Fruit fly (Drosophila melanogaster) whole organism, embryonic: ENCODE results near the gene CG43121.

Experiments used
- ATbp ChIP-seq: fragments of 200-800 bp; sonication (Bioruptor generic); optimal IDR thresholded peaks from 2 replicates; lab custom pipeline; 2017; ENCODE audit warnings: missing biosample characterization, mild to moderate bottlenecking, missing genetic modification characterization, missing genetic modification reagents
- Atf3 ChIP-seq: fragments of 200-800 bp; sonication (Bioruptor generic); optimal IDR thresholded peaks from 3 replicates; lab custom pipeline; 2016; ENCODE audit warnings: missing biosample characterization, missing genetic modification characterization
- C15 ChIP-seq: fragments of 200-800 bp; sonication (Bioruptor generic); IDR thresholded peaks from 3 replicates; pipeline ENCODE4 v1.3.6; 2022; ENCODE audit warnings: missing biosample characterization, missing genetic modification characterization
- CG11504 ChIP-seq: fragments of 200-800 bp; sonication (Bioruptor generic); optimal IDR thresholded peaks from 3 replicates; lab custom pipeline; 2019; ENCODE audit warnings: missing biosample characterization, mild to moderate bottlenecking, missing genetic modification characterization, moderate library complexity
- CG11723 ChIP-seq: fragments of 200-800 bp; sonication (Bioruptor generic); optimal IDR thresholded peaks from 2 replicates; lab custom pipeline; 2017; ENCODE audit warnings: missing biosample characterization, mild to moderate bottlenecking, missing genetic modification characterization
- CG15269 ChIP-seq: fragments of 200-800 bp; sonication (Bioruptor generic); optimal IDR thresholded peaks from 2 replicates; lab custom pipeline; 2018; ENCODE audit warnings: missing biosample characterization, mild to moderate bottlenecking, missing genetic modification characterization, moderate library complexity
- CG31224 ChIP-seq: fragments of 200-800 bp; sonication (Bioruptor generic); IDR thresholded peaks from 2 replicates; pipeline ENCODE4 v1.3.6; 2022; ENCODE audit warnings: missing biosample characterization, missing genetic modification characterization
- CG3163 ChIP-seq: fragments of 200-800 bp; sonication (Bioruptor generic); optimal IDR thresholded peaks from 3 replicates; lab custom pipeline; 2016; ENCODE audit warnings: missing biosample characterization, missing genetic modification characterization
- CG3407 ChIP-seq: fragments of 200-800 bp; sonication (Bioruptor generic); optimal IDR thresholded peaks from 2 replicates; lab custom pipeline; 2018; ENCODE audit warnings: missing biosample characterization, mild to moderate bottlenecking, missing genetic modification characterization
- CG3995 ChIP-seq: fragments of 200-800 bp; sonication (Bioruptor generic); optimal IDR thresholded peaks from 3 replicates; lab custom pipeline; 2016; ENCODE audit warnings: missing biosample characterization, missing genetic modification characterization
- CG43689 ChIP-seq: fragments of 200-800 bp; sonication (Bioruptor generic); IDR thresholded peaks from 2 replicates; pipeline ENCODE4 v1.3.6; 2022; ENCODE audit warnings: missing biosample characterization, missing genetic modification characterization
- CG4424 ChIP-seq: fragments of 200-800 bp; sonication (Bioruptor generic); optimal IDR thresholded peaks from 3 replicates; lab custom pipeline; 2016; ENCODE audit warnings: missing biosample characterization, missing genetic modification characterization
- CG8281 ChIP-seq: fragments of 200-800 bp; sonication (Bioruptor generic); optimal IDR thresholded peaks from 2 replicates; lab custom pipeline; 2018; ENCODE audit warnings: missing biosample characterization, mild to moderate bottlenecking, missing genetic modification characterization, moderate library complexity
- CG8765 ChIP-seq: fragments of 200-800 bp; sonication (Bioruptor generic); IDR thresholded peaks from 2 replicates; pipeline ENCODE4 v1.3.6; 2022; ENCODE audit warnings: missing biosample characterization, missing genetic modification characterization
- Dref ChIP-seq: fragments of 200-800 bp; sonication (Bioruptor generic); IDR thresholded peaks from 2 replicates; pipeline ENCODE4 v1.3.6; 2022; ENCODE audit warnings: missing biosample characterization, missing genetic modification characterization
- HLH3B ChIP-seq: fragments of 200-800 bp; sonication (Bioruptor generic); IDR thresholded peaks from 2 replicates; pipeline ENCODE4 v1.3.6; 2022; ENCODE audit warnings: missing biosample characterization, missing genetic modification characterization
- HLHmδ ChIP-seq: fragments of 200-800 bp; sonication (Bioruptor generic); optimal IDR thresholded peaks from 2 replicates; lab custom pipeline; 2018; ENCODE audit warnings: missing biosample characterization, mild to moderate bottlenecking, missing genetic modification characterization, moderate library complexity
- Hr3 ChIP-seq: fragments of 200-800 bp; sonication (Bioruptor generic); optimal IDR thresholded peaks from 3 replicates; lab custom pipeline; 2016; ENCODE audit warnings: missing biosample characterization, missing genetic modification characterization
- Hr51 ChIP-seq, 2 experiments: fragments of 200-800 bp; sonication (Bioruptor generic); optimal IDR thresholded peaks; 2 replicates in 1 of 2; 3 replicates in 1 of 2; lab custom pipeline; 2016 to 2018; ENCODE audit warnings: missing biosample characterization in 2 of 2, missing genetic modification characterization in 2 of 2, mild to moderate bottlenecking in 1 of 2, moderate library complexity in 1 of 2
- NC2β ChIP-seq: fragments of 200-800 bp; sonication (Bioruptor generic); optimal IDR thresholded peaks from 2 replicates; lab custom pipeline; 2016; ENCODE audit warnings: missing biosample characterization, missing genetic modification characterization
- NK7.1 ChIP-seq: fragments of 200-800 bp; sonication (Bioruptor generic); optimal IDR thresholded peaks from 3 replicates; lab custom pipeline; 2016; ENCODE audit warnings: missing biosample characterization, missing genetic modification characterization
- Oli ChIP-seq: fragments of 200-800 bp; sonication (Bioruptor generic); optimal IDR thresholded peaks from 2 replicates; lab custom pipeline; 2018; ENCODE audit warnings: missing biosample characterization, mild to moderate bottlenecking, missing genetic modification characterization, moderate library complexity
- ash1 ChIP-seq: fragments of 200-800 bp; sonication (Bioruptor generic); optimal IDR thresholded peaks from 2 replicates; lab custom pipeline; 2018; ENCODE audit warnings: missing biosample characterization, mild to moderate bottlenecking, missing genetic modification characterization
- ato ChIP-seq: fragments of 200-800 bp; sonication (Bioruptor generic); IDR thresholded peaks from 2 replicates; pipeline ENCODE4 v1.3.6; 2022; ENCODE audit warnings: missing biosample characterization, missing genetic modification characterization; ENCODE audit not compliant: partially characterized antibody
- bowl ChIP-seq: fragments of 200-800 bp; sonication (Bioruptor generic); IDR thresholded peaks from 2 replicates; pipeline ENCODE4 v1.3.6; 2022; ENCODE audit warnings: missing biosample characterization, missing genetic modification characterization
- br ChIP-seq: fragments of >200 bp; optimal IDR thresholded peaks from 2 replicates; lab custom pipeline; 2017
- ci ChIP-seq: fragments of 200-800 bp; sonication (Bioruptor generic); IDR thresholded peaks from 3 replicates; pipeline ENCODE4 v1.3.6; 2022; ENCODE audit warnings: missing biosample characterization, missing genetic modification characterization
- dimm ChIP-seq: fragments of 200-800 bp; sonication (Bioruptor generic); IDR thresholded peaks from 2 replicates; pipeline ENCODE4 v1.3.6; 2022; ENCODE audit warnings: missing biosample characterization, missing genetic modification characterization
- dpn ChIP-seq, 2 experiments: fragments of 200-800 bp; sonication (Bioruptor generic); optimal IDR thresholded peaks; 3 replicates each; lab custom pipeline; 2016; ENCODE audit warnings: missing biosample characterization in 2 of 2, missing genetic modification characterization in 2 of 2
- eve ChIP-seq, 2 experiments: fragments of >200 bp; optimal IDR thresholded peaks; 2 replicates each; lab custom pipeline; 2017; ENCODE audit warnings: missing biosample characterization in 2 of 2, missing genetic modification characterization in 2 of 2
- gcm ChIP-seq: fragments of 200-800 bp; sonication (Bioruptor generic); optimal IDR thresholded peaks from 2 replicates; lab custom pipeline; 2019; ENCODE audit warnings: missing biosample characterization, mild to moderate bottlenecking, missing genetic modification characterization, moderate library complexity
- grau ChIP-seq: fragments of 200-800 bp; optimal IDR thresholded peaks from 3 replicates; lab custom pipeline; 2019; ENCODE audit warnings: missing biosample characterization, mild to moderate bottlenecking, missing genetic modification characterization, moderate library complexity
- gt ChIP-seq: fragments of 200-800 bp; sonication (Bioruptor generic); IDR thresholded peaks from 2 replicates; pipeline ENCODE4 v1.3.6; 2022; ENCODE audit warnings: missing biosample characterization, missing genetic modification characterization
- jigr1 ChIP-seq: fragments of 200-800 bp; sonication (Bioruptor generic); IDR thresholded peaks from 3 replicates; pipeline ENCODE4 v1.3.6; 2022; ENCODE audit warnings: missing biosample characterization, missing genetic modification characterization
- jumu ChIP-seq: fragments of 200-800 bp; sonication (Bioruptor generic); optimal IDR thresholded peaks from 3 replicates; lab custom pipeline; 2016; ENCODE audit warnings: missing biosample characterization, missing genetic modification characterization
- kah ChIP-seq: fragments of 200-800 bp; sonication (Bioruptor generic); optimal IDR thresholded peaks from 2 replicates; lab custom pipeline; 2018; ENCODE audit warnings: missing biosample characterization, mild to moderate bottlenecking, missing genetic modification characterization
- mld ChIP-seq: fragments of 200-800 bp; sonication (Bioruptor generic); IDR thresholded peaks from 3 replicates; pipeline ENCODE4 v1.3.6; 2022; ENCODE audit warnings: missing biosample characterization, missing genetic modification characterization; ENCODE audit not compliant: partially characterized antibody
- nom ChIP-seq: fragments of 200-800 bp; sonication (Bioruptor generic); optimal IDR thresholded peaks from 2 replicates; lab custom pipeline; 2017; ENCODE audit warnings: missing biosample characterization, missing genetic modification characterization, mild to moderate bottlenecking, moderate library complexity, missing genetic modification reagents
- odd ChIP-seq: fragments of 200-800 bp; sonication (Bioruptor generic); optimal IDR thresholded peaks from 2 replicates; lab custom pipeline; 2017; ENCODE audit warnings: missing biosample characterization, mild to moderate bottlenecking, missing genetic modification characterization
- org-1 ChIP-seq: fragments of 200-800 bp; sonication (Bioruptor generic); optimal IDR thresholded peaks from 2 replicates; lab custom pipeline; 2017; ENCODE audit warnings: missing biosample characterization, missing genetic modification characterization
- pan ChIP-seq, 4 experiments: fragments of >200 bp in 3 of 4; fragments of 200-800 bp in 1 of 4; sonication (Bioruptor generic) in 1 of 4; optimal IDR thresholded peaks in 3 of 4; IDR thresholded peaks in 1 of 4; 2 replicates each; pipeline versions ENCODE4 v1.3.6 to Lab custom; 2017 to 2022; ENCODE audit warnings: missing biosample characterization in 2 of 4, missing genetic modification characterization in 2 of 4, mixed read lengths in 1 of 4
- repo ChIP-seq: fragments of 200-800 bp; sonication (Bioruptor generic); optimal IDR thresholded peaks from 2 replicates; lab custom pipeline; 2016; ENCODE audit warnings: missing biosample characterization, missing genetic modification characterization
- seq ChIP-seq: fragments of 200-800 bp; sonication (Bioruptor generic); IDR thresholded peaks from 2 replicates; pipeline ENCODE4 v1.3.6; 2022; ENCODE audit warnings: missing biosample characterization, missing genetic modification characterization
- slbo ChIP-seq: fragments of 200-800 bp; sonication (Bioruptor generic); IDR thresholded peaks from 2 replicates; pipeline ENCODE4 v1.3.6; 2022; ENCODE audit warnings: missing biosample characterization, missing genetic modification characterization
- sug ChIP-seq: fragments of 200-800 bp; optimal IDR thresholded peaks from 2 replicates; lab custom pipeline; 2019; ENCODE audit warnings: missing biosample characterization, mild to moderate bottlenecking, missing genetic modification characterization, moderate library complexity
- tll ChIP-seq, 2 experiments: fragments of 200-800 bp in 1 of 2; fragments of >200 bp in 1 of 2; sonication (Bioruptor generic) in 1 of 2; optimal IDR thresholded peaks; 2 replicates each; lab custom pipeline; 2017 to 2019; ENCODE audit warnings: missing biosample characterization in 2 of 2, missing genetic modification characterization in 2 of 2, mild to moderate bottlenecking in 1 of 2, moderate library complexity in 1 of 2
- toy ChIP-seq: fragments of 200-800 bp; sonication (Bioruptor generic); IDR thresholded peaks from 2 replicates; pipeline ENCODE4 v1.3.6; 2022; ENCODE audit warnings: missing biosample characterization, missing genetic modification characterization
- ttk ChIP-seq: fragments of 200-800 bp; sonication (Bioruptor generic); IDR thresholded peaks from 2 replicates; pipeline ENCODE4 v2.1.2; 2022; ENCODE audit warnings: missing biosample characterization, missing genetic modification characterization
- usp ChIP-seq: fragments of >200 bp; optimal IDR thresholded peaks from 2 replicates; lab custom pipeline; 2017; ENCODE audit warnings: missing biosample characterization, missing genetic modification characterization
- wdn ChIP-seq: fragments of 200-800 bp; sonication (Bioruptor generic); IDR thresholded peaks from 2 replicates; pipeline ENCODE4 v1.3.6; 2022; ENCODE audit warnings: missing biosample characterization, missing genetic modification characterization
- wek ChIP-seq: fragments of 200-800 bp; sonication (Bioruptor generic); optimal IDR thresholded peaks from 3 replicates; lab custom pipeline; 2018; ENCODE audit warnings: missing biosample characterization, mild to moderate bottlenecking, missing genetic modification characterization, moderate library complexity

CG43121 gene

dm6 chr3L:14652554-14652953 is 19.7 kb downstream of the CG43121 start (continued):
- TF ChIP-seq dimm (GFP tag; lab: Robert Waterston, UW) (no peak), HLHmδ (GFP tag; lab: Kevin White, UChicago) (no peak), pan (optimal IDR thresholded peaks at IDR 0.05; lab: Kevin White, UChicago) (no peak), pan (GFP tag; optimal IDR thresholded peaks at IDR 0.05 in 1 of 2, IDR thresholded peaks at IDR 0.05 in 1 of 2) (peak in 1 of 2 experiments; percentile 65), Oli (tag; lab: Kevin White, UChicago) (peak; percentile 81), mld (GFP tag; lab: Robert Waterston, UW) (no peak), odd (GFP tag; lab: Kevin White, UChicago) (peak; percentile 35), sug (tag; lab: Kevin White, UChicago) (no peak), Hr51 (GFP tag; optimal IDR thresholded peaks at IDR 0.05; lab: Kevin White, UChicago) (peak; percentile 3 to 52), CG3995 (GFP tag; lab: Kevin White, UChicago) (no peak), CG8765 (GFP tag; lab: Robert Waterston, UW) (peak; percentile 45; the same call in 1 of the 2 replicates), eve (GFP tag; optimal IDR thresholded peaks at IDR 0.05; lab: Kevin White, UChicago) (peak in 1 of 2 experiments; percentile 91), wdn (GFP tag; lab: Robert Waterston, UW) (no peak), NK7.1 (no peak), C15 (GFP tag; lab: Robert Waterston, UW) (no peak), ash1 (GFP tag; lab: Kevin White, UChicago) (no peak), CG11723 (GFP tag; lab: Kevin White, UChicago) (peak; percentile 67), toy (GFP tag; lab: Robert Waterston, UW) (no peak), jumu (peak; percentile 27), ATbp (GFP tag; lab: Kevin White, UChicago) (peak; percentile 64), Dref (GFP tag; lab: Robert Waterston, UW) (no peak), bowl (no peak), org-1 (GFP tag; lab: Kevin White, UChicago) (peak; percentile 53), ttk (GFP tag; lab: Robert Waterston, UW) (peak; percentile 56; the same call in 1 of the 2 replicates), CG4424 (GFP tag; lab: Kevin White, UChicago) (peak; percentile 86), repo (GFP tag; lab: Kevin White, UChicago) (peak; percentile 46), CG11504 (peak; percentile 76), ci (GFP tag; lab: Robert Waterston, UW) (peak; percentile 91), CG15269 (peak; percentile 47), Atf3 (GFP tag; lab: Kevin White, UChicago) (peak; percentile 54), grau (tag; lab: Kevin White, UChicago) (peak; percentile 81), seq (no peak), Hr3 (GFP tag; lab: Kevin White, UChicago) (peak; percentile 79), kah (GFP tag; lab: Kevin White, UChicago) (no peak), br (no peak), NC2β (peak; percentile 86), CG43689 (GFP tag; lab: Robert Waterston, UW) (0 out of 2 replicates have a peak, but pooled peaks have one; percentile 23), CG3407 (peak; percentile 68), tll (GFP tag; optimal IDR thresholded peaks at IDR 0.05; lab: Kevin White, UChicago) (no peak), CG8281 (tag; lab: Kevin White, UChicago) (peak; percentile 49), HLH3B (GFP tag; lab: Robert Waterston, UW) (peak; percentile 67), gt (GFP tag; lab: Robert Waterston, UW) (no peak), CG3163 (GFP tag; lab: Kevin White, UChicago) (peak; percentile 55), jigr1 (no peak), gcm (peak; percentile 83), wek (GFP tag; lab: Kevin White, UChicago) (no peak), nom (GFP tag; lab: Kevin White, UChicago) (peak; percentile 94), CG31224 (GFP tag; lab: Robert Waterston, UW) (no peak), slbo (GFP tag; lab: Robert Waterston, UW) (peak; percentile 36), usp (GFP tag; lab: Kevin White, UChicago) (no peak), ato (no peak), dpn (GFP tag; optimal IDR thresholded peaks at IDR 0.05; lab: Kevin White, UChicago) (peak; percentile 69 to 74)
